Fruit fly (Drosophila melanogaster) whole organism, prepupa: ENCODE results near the gene Flacc.
A peak's percentile ranks its signal among the peaks of the same experiment; 100 is the strongest.

Experiments
- CG10669 ChIP-seq: fragments of 200-800 bp; sonication (Bioruptor generic); optimal IDR thresholded peaks from 3 replicates; lab custom pipeline; 2018; ENCODE audit warnings: missing biosample characterization, mild to moderate bottlenecking, missing genetic modification characterization, moderate library complexity
- CG11762 ChIP-seq: fragments of 200-800 bp; sonication (Bioruptor generic); optimal IDR thresholded peaks from 3 replicates; lab custom pipeline; 2016; ENCODE audit warnings: missing biosample characterization, missing genetic modification characterization; ENCODE audit not compliant: insufficient read depth
- CG11902 ChIP-seq: fragments of 200-800 bp; sonication (Bioruptor generic); optimal IDR thresholded peaks from 3 replicates; lab custom pipeline; 2016; ENCODE audit warnings: missing biosample characterization, missing genetic modification characterization
- CG15336 ChIP-seq: fragments of 200-800 bp; sonication (Bioruptor generic); IDR thresholded peaks from 2 replicates; pipeline ENCODE4 v1.3.6; 2022; ENCODE audit warnings: missing biosample characterization, missing genetic modification characterization
- CG3032 ChIP-seq: fragments of 200-800 bp; optimal IDR thresholded peaks from 2 replicates; lab custom pipeline; 2019; ENCODE audit warnings: missing biosample characterization, mild to moderate bottlenecking, missing genetic modification characterization, moderate library complexity
- CG31627 ChIP-seq: fragments of 200-800 bp; sonication (Bioruptor generic); optimal IDR thresholded peaks from 3 replicates; lab custom pipeline; 2016; ENCODE audit warnings: missing biosample characterization, missing genetic modification characterization
- CG32006 ChIP-seq: fragments of 200-800 bp; sonication (Bioruptor generic); optimal IDR thresholded peaks from 3 replicates; lab custom pipeline; 2017; ENCODE audit warnings: missing biosample characterization, mild to moderate bottlenecking, missing genetic modification characterization
- CG34406 ChIP-seq: fragments of 200-800 bp; sonication (Bioruptor generic); optimal IDR thresholded peaks from 3 replicates; lab custom pipeline; 2016; ENCODE audit warnings: missing biosample characterization, missing genetic modification characterization
- CG3919 ChIP-seq: fragments of 200-800 bp; sonication (Bioruptor generic); optimal IDR thresholded peaks from 3 replicates; lab custom pipeline; 2016; ENCODE audit warnings: missing biosample characterization, missing genetic modification characterization
- CG4318 ChIP-seq: fragments of 200-800 bp; sonication (Bioruptor generic); optimal IDR thresholded peaks from 3 replicates; lab custom pipeline; 2017; ENCODE audit warnings: missing biosample characterization, mild to moderate bottlenecking, missing genetic modification characterization
- CG6163 ChIP-seq: fragments of 200-800 bp; sonication (Bioruptor generic); IDR thresholded peaks from 3 replicates; pipeline ENCODE4 v1.3.6; 2022; ENCODE audit warnings: missing biosample characterization, missing genetic modification characterization
- CG6808 ChIP-seq: fragments of 200-800 bp; sonication (Bioruptor generic); optimal IDR thresholded peaks from 3 replicates; lab custom pipeline; 2017; ENCODE audit warnings: missing biosample characterization, missing genetic modification characterization, mild to moderate bottlenecking, moderate library complexity, missing genetic modification reagents
- CG6854 ChIP-seq: fragments of 200-800 bp; sonication (Bioruptor generic); optimal IDR thresholded peaks from 2 replicates; lab custom pipeline; 2017; ENCODE audit warnings: missing biosample characterization, mild to moderate bottlenecking, missing genetic modification characterization
- CG7368 ChIP-seq: fragments of 200-800 bp; sonication (Bioruptor generic); optimal IDR thresholded peaks from 3 replicates; lab custom pipeline; 2016; ENCODE audit warnings: missing biosample characterization, missing genetic modification characterization
- CG8632 ChIP-seq: fragments of 200-800 bp; sonication (Bioruptor generic); optimal IDR thresholded peaks from 3 replicates; lab custom pipeline; 2016; ENCODE audit warnings: missing biosample characterization, missing genetic modification characterization
- CG9139 ChIP-seq: fragments of 200-800 bp; sonication (Bioruptor generic); optimal IDR thresholded peaks from 3 replicates; lab custom pipeline; 2017; ENCODE audit warnings: missing biosample characterization, mild to moderate bottlenecking, missing genetic modification characterization
- Eip75B ChIP-seq: fragments of 200-800 bp; sonication (Bioruptor generic); optimal IDR thresholded peaks from 3 replicates; lab custom pipeline; 2016; ENCODE audit warnings: missing biosample characterization, missing genetic modification characterization
- Eip78C ChIP-seq: fragments of 200-800 bp; sonication (Bioruptor generic); peaks from one replicate; lab custom pipeline; 2016; ENCODE audit warnings: missing biosample characterization, missing genetic modification characterization
- Ets21C ChIP-seq: fragments of 200-800 bp; sonication (Bioruptor generic); optimal IDR thresholded peaks from 3 replicates; lab custom pipeline; 2016; ENCODE audit warnings: missing biosample characterization, missing genetic modification characterization
- Gug ChIP-seq: fragments of 200-800 bp; sonication (Bioruptor generic); IDR thresholded peaks from 2 replicates; pipeline ENCODE4 v1.3.6; 2022; ENCODE audit warnings: missing biosample characterization, missing genetic modification characterization
- Hr38 ChIP-seq: sonication (Bioruptor generic); optimal IDR thresholded peaks from 2 replicates; lab custom pipeline; 2016; ENCODE audit warnings: missing biosample characterization, missing genetic modification characterization
- Hr4 ChIP-seq: fragments of 200-800 bp; sonication (Bioruptor generic); optimal IDR thresholded peaks from 3 replicates; lab custom pipeline; 2016; ENCODE audit warnings: missing biosample characterization, missing genetic modification characterization
- Lpt ChIP-seq: fragments of 200-800 bp; sonication (Bioruptor generic); optimal IDR thresholded peaks from 3 replicates; lab custom pipeline; 2016; ENCODE audit warnings: missing biosample characterization, missing genetic modification characterization
- OdsH ChIP-seq: fragments of 200-800 bp; sonication (Bioruptor generic); optimal IDR thresholded peaks from 3 replicates; lab custom pipeline; 2016; ENCODE audit warnings: missing biosample characterization, missing genetic modification characterization
- Sox102F ChIP-seq: fragments of 200-800 bp; sonication (Bioruptor generic); optimal IDR thresholded peaks from 2 replicates; lab custom pipeline; 2016; ENCODE audit warnings: missing biosample characterization, mild to moderate bottlenecking, missing genetic modification characterization
- Sox14 ChIP-seq: fragments of 200-800 bp; sonication (Bioruptor generic); optimal IDR thresholded peaks from 3 replicates; lab custom pipeline; 2016; ENCODE audit warnings: missing biosample characterization, missing genetic modification characterization
- Sox15 ChIP-seq: fragments of 200-800 bp; sonication (Bioruptor generic); optimal IDR thresholded peaks from 3 replicates; lab custom pipeline; 2016; ENCODE audit warnings: missing biosample characterization, missing genetic modification characterization
- achi ChIP-seq: fragments of 200-800 bp; sonication (Bioruptor generic); optimal IDR thresholded peaks from 3 replicates; lab custom pipeline; 2016; ENCODE audit warnings: missing biosample characterization, missing genetic modification characterization
- cyc ChIP-seq: fragments of 200-800 bp; sonication (Bioruptor generic); optimal IDR thresholded peaks from 3 replicates; lab custom pipeline; 2016; ENCODE audit warnings: missing biosample characterization, missing genetic modification characterization
- dac ChIP-seq: fragments of 200-800 bp; sonication (Bioruptor generic); optimal IDR thresholded peaks from 2 replicates; lab custom pipeline; 2017; ENCODE audit warnings: missing biosample characterization, mild to moderate bottlenecking, missing genetic modification characterization
- dsx ChIP-seq: fragments of 200-800 bp; optimal IDR thresholded peaks from 3 replicates; lab custom pipeline; 2019; ENCODE audit warnings: missing biosample characterization, mild to moderate bottlenecking, missing genetic modification characterization, moderate library complexity; ENCODE audit not compliant: poor library complexity, severe bottlenecking
- eg ChIP-seq: fragments of 200-800 bp; sonication (Bioruptor generic); IDR thresholded peaks from 3 replicates; pipeline ENCODE4 v1.3.6; 2022; ENCODE audit warnings: missing biosample characterization, missing genetic modification characterization
- fd59A ChIP-seq: fragments of 200-800 bp; sonication (Bioruptor generic); optimal IDR thresholded peaks from 2 replicates; lab custom pipeline; 2017; ENCODE audit warnings: missing biosample characterization, mild to moderate bottlenecking, missing genetic modification characterization, missing genetic modification reagents
- fd85E ChIP-seq: fragments of 200-800 bp; sonication (Bioruptor generic); optimal IDR thresholded peaks from 3 replicates; lab custom pipeline; 2016; ENCODE audit warnings: missing biosample characterization, missing genetic modification characterization
- fkh ChIP-seq: fragments of 200-800 bp; sonication (Bioruptor generic); optimal IDR thresholded peaks from 3 replicates; lab custom pipeline; 2017; ENCODE audit warnings: missing biosample characterization, mild to moderate bottlenecking, missing genetic modification characterization, moderate library complexity
- net ChIP-seq: fragments of 200-800 bp; sonication (Bioruptor generic); optimal IDR thresholded peaks from 3 replicates; lab custom pipeline; 2016; ENCODE audit warnings: missing biosample characterization, missing genetic modification characterization
- pdm3 ChIP-seq: fragments of 200-800 bp; sonication (Bioruptor generic); optimal IDR thresholded peaks from 3 replicates; lab custom pipeline; 2016; ENCODE audit warnings: missing biosample characterization, missing genetic modification characterization
- salr ChIP-seq, 2 experiments: fragments of 200-800 bp; sonication (Bioruptor generic); optimal IDR thresholded peaks; 3 replicates each; lab custom pipeline; 2016 to 2018; ENCODE audit warnings: missing biosample characterization in 2 of 2, missing genetic modification characterization in 2 of 2, mild to moderate bottlenecking in 1 of 2
- spab ChIP-seq: fragments of 200-800 bp; sonication (Bioruptor generic); optimal IDR thresholded peaks from 2 replicates; lab custom pipeline; 2017; ENCODE audit warnings: missing biosample characterization, mild to moderate bottlenecking, missing genetic modification characterization, missing genetic modification reagents
- svp ChIP-seq: fragments of 200-800 bp; sonication (Bioruptor generic); peaks from one replicate; lab custom pipeline; 2016; ENCODE audit warnings: missing biosample characterization, missing genetic modification characterization
- topi ChIP-seq: fragments of 200-800 bp; sonication (Bioruptor generic); optimal IDR thresholded peaks from 3 replicates; lab custom pipeline; 2016; ENCODE audit warnings: missing biosample characterization, missing genetic modification characterization
- vri ChIP-seq: fragments of 200-800 bp; sonication (Bioruptor generic); optimal IDR thresholded peaks from 3 replicates; lab custom pipeline; 2016; ENCODE audit warnings: missing biosample characterization, mild to moderate bottlenecking, missing genetic modification characterization

Flacc gene

dm6 chrX:18866289-18866832 is 27.1 kb downstream of the Flacc start (continued):
- TF ChIP-seq Hr38 (GFP tag; lab: Kevin White, UChicago) (no peak), CG6854 (GFP tag; lab: Kevin White, UChicago) (no peak), CG9139 (GFP tag; lab: Kevin White, UChicago) (peak; percentile 59), dac (GFP tag; lab: Kevin White, UChicago) (no peak), net (no peak), fd59A (GFP tag; lab: Kevin White, UChicago) (no peak), CG31627 (GFP tag; lab: Kevin White, UChicago) (no peak), svp (GFP tag; lab: Kevin White, UChicago) (no peak), CG6163 (GFP tag; lab: Robert Waterston, UW) (0 out of 3 replicates have a peak, but pooled peaks have one; percentile 16), cyc (no peak), CG4318 (no peak), fkh (GFP tag; lab: Kevin White, UChicago) (no peak), spab (GFP tag; lab: Kevin White, UChicago) (peak; percentile 10), Eip75B (GFP tag; lab: Kevin White, UChicago) (no peak), vri (GFP tag; lab: Kevin White, UChicago) (no peak), CG11902 (GFP tag; lab: Kevin White, UChicago) (no peak)

DNA sequence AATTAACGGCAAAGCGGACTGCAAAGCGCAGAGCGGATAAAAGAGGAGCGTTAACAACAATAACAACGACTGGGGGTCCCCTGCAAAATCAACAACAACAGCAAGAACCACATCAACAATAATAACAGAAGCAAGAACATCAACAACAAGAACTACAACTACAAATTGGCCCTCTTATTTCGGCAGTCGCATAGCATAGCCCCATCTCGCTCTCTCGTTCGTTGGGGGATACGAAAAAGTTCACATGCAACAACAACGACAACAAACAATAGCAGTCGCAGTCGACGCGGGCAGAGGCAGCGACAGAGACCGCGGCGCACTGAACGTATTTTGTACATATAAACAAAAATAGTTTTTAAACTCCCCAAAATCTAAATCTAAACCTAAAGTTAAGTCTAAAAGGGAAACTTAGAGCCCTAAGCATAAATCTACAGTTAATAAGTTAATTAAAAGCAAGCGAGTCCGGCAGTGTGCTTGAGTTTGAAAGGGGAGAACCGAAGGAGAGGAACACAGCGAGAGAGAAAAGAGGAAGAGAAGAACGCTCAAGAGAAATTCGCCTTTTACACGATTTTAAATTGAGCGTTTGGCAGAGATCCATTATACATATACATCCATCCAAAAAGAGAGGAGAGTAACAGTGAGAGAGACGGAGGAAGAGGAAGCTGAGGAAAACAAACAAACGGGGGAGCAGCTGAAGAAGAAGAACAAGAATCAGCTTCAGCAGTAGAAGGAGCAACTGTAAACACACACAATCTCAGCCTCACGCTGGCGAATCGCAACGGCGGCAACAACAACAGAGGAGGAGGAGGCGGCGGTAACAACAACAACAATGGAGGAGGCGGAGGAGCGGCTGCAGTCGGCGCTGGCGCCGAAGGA is 28.7 kb downstream of the Flacc start:
- TF ChIP-seq CG9139 (GFP tag; lab: Kevin White, UChicago) (no peak), Lpt (GFP tag; lab: Kevin White, UChicago) (peak; percentile 0), CG6163 (GFP tag; lab: Robert Waterston, UW) (peak; percentile 54; the same call in 1 of the 3 replicates), fkh (GFP tag; lab: Kevin White, UChicago) (peak; percentile 45), CG6854 (GFP tag; lab: Kevin White, UChicago) (peak; percentile 24), Eip78C (GFP tag; lab: Kevin White, UChicago) (peak; percentile 53), spab (GFP tag; lab: Kevin White, UChicago) (no peak)
- TF ChIP-seq, all 60 proteins: peak for 5

dm6 chrX:18863748-18864482 is 29.5 kb downstream of the Flacc start, which contains the start of the genes CG7326 and Dora:
TSS of gene CG7326 (minus strand) at chrX:18863776.
TSS of gene Dora (plus strand) at chrX:18863950.
- TF ChIP-seq CG6163 (GFP tag; lab: Robert Waterston, UW) (peak; percentile 55; the same call in 2 of the 3 replicates), pdm3 (no peak), svp (GFP tag; lab: Kevin White, UChicago) (peak; percentile 77), achi (no peak), Hr4 (GFP tag; lab: Kevin White, UChicago) (no peak), CG3919 (no peak), CG4318 (no peak), fd85E (GFP tag; lab: Kevin White, UChicago) (no peak), CG6808 (GFP tag; lab: Kevin White, UChicago) (peak; percentile 11), CG3032 (no peak), spab (GFP tag; lab: Kevin White, UChicago) (no peak), CG10669 (no peak), Eip75B (GFP tag; lab: Kevin White, UChicago) (no peak), Gug (GFP tag; lab: Robert Waterston, UW) (no peak), CG8632 (GFP tag; lab: Kevin White, UChicago) (no peak), Sox14 (GFP tag; lab: Kevin White, UChicago) (peak; percentile 19), CG6854 (GFP tag; lab: Kevin White, UChicago) (no peak), OdsH (GFP tag; lab: Kevin White, UChicago) (no peak), CG7368 (GFP tag; lab: Kevin White, UChicago) (no peak), CG15336 (GFP tag; lab: Robert Waterston, UW) (no peak), dac (GFP tag; lab: Kevin White, UChicago) (no peak), CG11762 (no peak), CG32006 (GFP tag; lab: Kevin White, UChicago) (no peak), eg (GFP tag; lab: Robert Waterston, UW) (no peak), salr (GFP tag; optimal IDR thresholded peaks at IDR 0.05; lab: Kevin White, UChicago) (no peak), Sox102F (GFP tag; lab: Kevin White, UChicago) (no peak), vri (GFP tag; lab: Kevin White, UChicago) (no peak), Sox15 (GFP tag; lab: Kevin White, UChicago) (no peak), topi (GFP tag; lab: Kevin White, UChicago) (no peak), Ets21C (no peak), dsx (GFP tag; lab: Kevin White, UChicago) (peak; percentile 15), CG34406 (GFP tag; lab: Kevin White, UChicago) (no peak)
